Worm (Caenorhabditis elegans) whole organism, young adult: ENCODE results near the gene tin-9.2.

ENCODE experiments used
- B0019.2 ChIP-seq: fragments of 200-800 bp; sonication (Bioruptor generic); conservative IDR thresholded peaks from 2 replicates; pipeline ENCODE4 v1.3.6; 2022; ENCODE audit warnings: missing genetic modification reagents, missing genetic modification characterization, missing compliant biosample characterization
- F49E8.2 ChIP-seq: sonication (generic microtip); optimal IDR thresholded peaks from 3 replicates; lab custom pipeline; 2017; ENCODE audit warnings: missing genetic modification characterization, mild to moderate bottlenecking, missing compliant biosample characterization, antibody characterized with exemption, moderate library complexity; ENCODE audit not compliant: insufficient read depth
- cebp-1 ChIP-seq, 2 experiments: fragments of 200-800 bp in 1 of 2; sonication (Bioruptor generic) in 1 of 2; sonication (generic microtip) in 1 of 2; IDR thresholded peaks in 1 of 2; optimal IDR thresholded peaks in 1 of 2; 2 replicates each; pipeline versions ENCODE4 v1.3.6 to Lab custom; 2017 to 2022; ENCODE audit warnings: missing compliant biosample characterization in 2 of 2, missing genetic modification characterization in 2 of 2, mild to moderate bottlenecking in 1 of 2, missing genetic modification reagents in 1 of 2, moderate library complexity in 1 of 2
- dpl-1 ChIP-seq: fragments of 150-350 bp; optimal IDR thresholded peaks from 2 replicates; lab custom pipeline; 2014; ENCODE audit warnings: missing biosample characterization, missing genetic modification reagents, missing genetic modification characterization
- efl-1 ChIP-seq: fragments of 150-350 bp; optimal IDR thresholded peaks from 2 replicates; lab custom pipeline; 2014; ENCODE audit warnings: missing biosample characterization, missing genetic modification reagents, missing genetic modification characterization
- ets-4 ChIP-seq: fragments of 200-800 bp; sonication (Bioruptor generic); optimal IDR thresholded peaks from 2 replicates; lab custom pipeline; 2018; ENCODE audit warnings: mild to moderate bottlenecking, missing genetic modification characterization, missing compliant biosample characterization
- lir-1 ChIP-seq: fragments of 200-800 bp; sonication (Bioruptor generic); conservative IDR thresholded peaks from 2 replicates; pipeline ENCODE4 v1.3.6; 2022; ENCODE audit warnings: missing genetic modification reagents, missing genetic modification characterization, missing compliant biosample characterization
- nfyb-1 ChIP-seq: fragments of 200-800 bp; sonication (Bioruptor generic); IDR thresholded peaks from 2 replicates; pipeline ENCODE4 v1.3.6; 2022; ENCODE audit warnings: missing genetic modification reagents, missing genetic modification characterization, missing compliant biosample characterization
- tlf-1 ChIP-seq: fragments of 200-800 bp; sonication (Bioruptor generic); optimal IDR thresholded peaks from 2 replicates; lab custom pipeline; 2018; ENCODE audit warnings: mild to moderate bottlenecking, missing genetic modification characterization, missing compliant biosample characterization
- unc-62 ChIP-seq: fragments of 150-350 bp; optimal IDR thresholded peaks from 2 replicates; lab custom pipeline; 2014; ENCODE audit warnings: missing biosample characterization, missing genetic modification reagents, missing genetic modification characterization

DNA sequence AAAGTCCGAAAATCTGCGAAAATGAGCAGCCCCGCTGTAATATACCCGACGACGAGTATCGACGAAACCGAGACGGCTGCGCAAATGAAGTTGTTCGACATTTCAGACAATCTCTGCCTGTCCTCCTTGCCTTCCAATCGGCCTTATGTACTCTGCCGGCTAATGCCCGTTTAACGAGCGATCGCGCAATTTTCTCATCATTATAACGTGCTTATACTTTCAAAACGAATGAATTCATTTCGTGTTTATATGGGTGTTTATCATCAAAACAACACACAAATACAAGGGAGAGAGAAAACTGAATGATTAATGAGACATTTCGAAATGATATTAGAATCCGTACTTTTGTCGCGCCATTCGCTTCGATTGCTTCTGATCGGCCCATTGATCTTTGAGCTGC, 7.8 kb upstream of the tin-9.2 start, which contains the start of gene col-132:
- TF ChIP-seq efl-1 (GFP tag; lab: Kevin White, UChicago) (no peak), B0019.2 (GFP tag; lab: Robert Waterston, UW) (no peak), cebp-1 (GFP tag; IDR thresholded peaks at IDR 0.05; lab: Robert Waterston, UW) (no peak), cebp-1 (tag; optimal IDR thresholded peaks at IDR 0.05; lab: Kevin White, UChicago) (no peak), ets-4 (no peak), unc-62 (GFP tag; lab: Kevin White, UChicago) (no peak), F49E8.2 (tag; lab: Kevin White, UChicago) (no peak), nfyb-1 (GFP tag; lab: Robert Waterston, UW) (no peak), dpl-1 (GFP tag; lab: Kevin White, UChicago) (no peak), lir-1 (no peak), tlf-1 (no peak)
